Worm (Caenorhabditis elegans) whole organism, midembryonic: Measurements from ENCODE around the gene K09H11.15.

Experiments
- T22C8.4 ChIP-seq: fragments of 200-800 bp; sonication (Bioruptor generic); IDR thresholded peaks from 2 replicates; pipeline ENCODE4 v1.3.6; 2022; ENCODE audit warnings: missing genetic modification characterization, missing compliant biosample characterization
- flt-1 ChIP-seq: fragments of 200-800 bp; sonication (Bioruptor generic); IDR thresholded peaks from 2 replicates; pipeline ENCODE4 v1.3.6; 2022; ENCODE audit warnings: missing genetic modification characterization, missing compliant biosample characterization
- klf-2 ChIP-seq: fragments of 200-800 bp; sonication (Bioruptor generic); conservative IDR thresholded peaks from 2 replicates; pipeline ENCODE4 v1.3.6; 2022; ENCODE audit warnings: missing genetic modification reagents, missing genetic modification characterization, missing compliant biosample characterization
- ref-1 ChIP-seq: fragments of 200-800 bp; sonication (Bioruptor generic); conservative IDR thresholded peaks from 2 replicates; pipeline ENCODE4 v1.3.6; 2022; ENCODE audit warnings: missing genetic modification reagents, missing genetic modification characterization, missing compliant biosample characterization
- tab-1 ChIP-seq: fragments of 200-800 bp; sonication (Bioruptor generic); IDR thresholded peaks from 2 replicates; pipeline ENCODE4 v1.3.6; 2022; ENCODE audit warnings: missing genetic modification characterization, missing compliant biosample characterization
- ztf-29 ChIP-seq: fragments of 200-800 bp; sonication (Bioruptor generic); IDR thresholded peaks from 2 replicates; pipeline ENCODE4 v1.3.6; 2022; ENCODE audit warnings: missing genetic modification reagents, missing genetic modification characterization, missing compliant biosample characterization

DNA sequence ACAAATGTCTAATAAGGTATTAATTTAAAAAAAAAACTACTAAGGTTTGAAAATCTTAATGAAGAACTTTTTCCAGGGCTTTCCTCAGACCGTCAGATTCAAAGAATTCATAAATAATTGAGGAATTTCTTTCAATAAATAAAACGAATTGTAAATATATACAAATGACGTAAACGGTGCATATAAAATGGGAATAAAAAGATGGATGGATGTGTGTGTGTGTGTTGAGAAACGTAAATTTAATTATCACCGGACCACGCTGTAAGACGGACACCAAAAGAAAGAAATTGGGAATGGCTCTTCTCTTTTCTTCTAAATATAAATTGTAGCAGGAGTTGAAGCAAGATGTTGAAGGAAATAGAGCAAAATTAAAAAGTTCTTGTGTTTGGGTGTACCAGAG lies 15.6 kb upstream of the K09H11.15 start:
- TF ChIP-seq ref-1 (GFP tag; lab: Robert Waterston, UW) (no peak), flt-1 (no peak), klf-2 (GFP tag; lab: Robert Waterston, UW) (no peak), ztf-29 (no peak), T22C8.4 (no peak), tab-1 (GFP tag; lab: Robert Waterston, UW) (no peak)
